Worm (Caenorhabditis elegans): ENCODE data around the gene ZK666.12.
A peak's percentile ranks its signal among the peaks of the same experiment; 100 is the strongest.

The ZK666.12 gene

ce11 chrII:10447348-10448316 is 48.4 kb upstream of the ZK666.12 start, which contains the start of gene ZK673.2 (continued):
- TF ChIP-seq cebp-1 (GFP tag; IDR thresholded peaks at IDR 0.05) (peak; percentile 24; the same call in 1 of the 2 replicates), cebp-1 (tag; optimal IDR thresholded peaks at IDR 0.05) (peak; percentile 75)

DNA sequence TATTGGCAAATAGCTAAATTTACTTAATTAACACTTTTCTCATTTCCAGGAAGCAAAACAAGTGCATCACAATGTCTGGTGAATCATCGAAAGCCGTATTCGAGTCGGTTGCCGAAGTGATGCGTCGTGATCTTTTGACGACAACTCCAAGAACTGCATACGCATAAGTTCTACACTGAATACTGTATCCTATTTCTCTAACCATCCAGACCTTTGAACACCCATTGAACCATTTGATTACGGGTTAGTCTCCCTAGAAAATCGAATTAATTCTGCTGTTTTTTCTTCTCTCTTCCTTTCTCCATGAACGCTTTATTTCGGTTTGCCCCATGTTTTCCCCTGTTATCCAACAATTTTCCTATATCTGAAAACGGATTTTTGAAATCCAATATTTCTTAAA is 46.3 kb upstream of the ZK666.12 start, which contains the start of gene lin-56:
lin-56 (plus strand) TSS at position 301 of the 400 bp plus-strand sequence.
- TF ChIP-seq ztf-18 (tag; optimal IDR thresholded peaks at IDR 0.05): no peak
- no peak for TF ChIP-seq lin-54 (GFP tag; optimal IDR thresholded peaks at IDR 0.05)
- no peak for TF ChIP-seq mcd-1 (GFP tag; IDR thresholded peaks at IDR 0.05)
- peak; percentile 63; the same call in 1 of the 2 replicates for TF ChIP-seq let-526 (GFP tag; IDR thresholded peaks at IDR 0.05)
- no peak for TF ChIP-seq attf-5 (GFP tag; optimal IDR thresholded peaks at IDR 0.05)
- 0 out of 2 replicates have a peak, but pooled peaks have one; percentile 16 for TF ChIP-seq nfyb-1 (GFP tag; IDR thresholded peaks at IDR 0.05)
- TF ChIP-seq lsl-1 (GFP tag; optimal IDR thresholded peaks at IDR 0.05): no peak
- TF ChIP-seq efl-1 (GFP tag; optimal IDR thresholded peaks at IDR 0.05): no peak
- no peak for TF ChIP-seq aptf-3 (GFP tag; IDR thresholded peaks at IDR 0.05)
- no peak for TF ChIP-seq ztf-6 (GFP tag; IDR thresholded peaks at IDR 0.05)
- TF ChIP-seq snpc-1.3 (tag; optimal IDR thresholded peaks at IDR 0.05; ENCODE audit: insufficient read depth): no peak
- TF ChIP-seq ceh-40 (GFP tag; IDR thresholded peaks at IDR 0.05): no peak

DNA sequence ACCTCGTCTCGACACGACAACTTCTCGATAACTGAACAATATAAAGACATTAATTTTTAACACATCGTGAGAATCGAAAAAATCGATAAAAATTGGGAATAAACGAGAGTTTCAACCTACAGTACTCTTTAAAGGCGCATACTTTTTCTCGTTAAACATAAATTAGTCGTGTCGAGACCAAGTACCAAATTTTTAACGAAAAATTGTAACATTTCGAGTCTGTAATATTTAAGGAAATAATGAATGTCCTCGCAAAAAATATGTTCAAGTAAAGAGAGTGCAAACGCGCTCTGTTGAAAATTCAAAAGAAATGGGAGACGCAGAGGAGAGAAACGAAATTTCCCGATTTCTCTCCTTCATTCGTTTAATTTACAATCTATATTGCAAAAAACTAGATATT is 45.7 kb upstream of the ZK666.12 start:
- no peak for TF ChIP-seq akir-1 (GFP tag; optimal IDR thresholded peaks at IDR 0.05)
- TF ChIP-seq aptf-3 (GFP tag; IDR thresholded peaks at IDR 0.05): no peak
- TF ChIP-seq atf-7 (tag; optimal IDR thresholded peaks at IDR 0.05): no peak
- peak in 1 of 2 experiments; percentile 13 for TF ChIP-seq rec-8 (tag; optimal IDR thresholded peaks at IDR 0.05)
- no peak for TF ChIP-seq efl-1 (GFP tag; optimal IDR thresholded peaks at IDR 0.05)
- peak; percentile 86 for TF ChIP-seq repo-1 (tag; optimal IDR thresholded peaks at IDR 0.05)
- TF ChIP-seq snpc-1.3 (tag; optimal IDR thresholded peaks at IDR 0.05; ENCODE audit: insufficient read depth): no peak
- TF ChIP-seq nhr-120 (GFP tag; IDR thresholded peaks at IDR 0.05): no peak
- no peak for TF ChIP-seq lsl-1 (GFP tag; optimal IDR thresholded peaks at IDR 0.05)
- no peak for TF ChIP-seq ceh-100 (GFP tag; IDR thresholded peaks at IDR 0.05)
- no peak for TF ChIP-seq nhr-90 (tag; optimal IDR thresholded peaks at IDR 0.05)
- no peak for TF ChIP-seq nfya-2 (GFP tag; IDR thresholded peaks at IDR 0.05)
- TF ChIP-seq hlh-26 (GFP tag; conservative IDR thresholded peaks at IDR 0.05): no peak
- peak; percentile 8; the same call in 1 of the 2 replicates for TF ChIP-seq cebp-1 (GFP tag; IDR thresholded peaks at IDR 0.05)
- TF ChIP-seq cebp-1 (tag; optimal IDR thresholded peaks at IDR 0.05): peak; percentile 63
- TF ChIP-seq F10E7.11 (tag; optimal IDR thresholded peaks at IDR 0.05): no peak
- no peak for TF ChIP-seq lsy-27 (tag; optimal IDR thresholded peaks at IDR 0.05; ENCODE audit: borderline replicate concordance, insufficient read depth)
- TF ChIP-seq F49E8.2 (tag; optimal IDR thresholded peaks at IDR 0.05; ENCODE audit: insufficient read depth): no peak
- no peak for TF ChIP-seq hmg-20 (GFP tag; IDR thresholded peaks at IDR 0.05)
- no peak for TF ChIP-seq dpff-1 (tag; optimal IDR thresholded peaks at IDR 0.05)
- TF ChIP-seq tbx-9 (tag; optimal IDR thresholded peaks at IDR 0.05; ENCODE audit: borderline replicate concordance): no peak
- no peak for TF ChIP-seq mxl-1 (tag; optimal IDR thresholded peaks at IDR 0.05)
- no peak for TF ChIP-seq Y53G8AR.9 (GFP tag; conservative IDR thresholded peaks at IDR 0.05)
- TF ChIP-seq egl-44 (GFP tag; IDR thresholded peaks at IDR 0.05): no peak
- TF ChIP-seq lin-35 (GFP tag; optimal IDR thresholded peaks at IDR 0.05): peak in 1 of 3 experiments; percentile 61
- TF ChIP-seq ceh-58 (GFP tag; IDR thresholded peaks at IDR 0.05): no peak
- peak; percentile 57 for TF ChIP-seq ama-1 (optimal IDR thresholded peaks at IDR 0.05)
- no peak for TF ChIP-seq ama-1 (GFP tag; optimal IDR thresholded peaks at IDR 0.05)
- TF ChIP-seq hrde-1 (tag; optimal IDR thresholded peaks at IDR 0.05; ENCODE audit: borderline replicate concordance): no peak
- no peak for TF ChIP-seq zim-3 (tag; optimal IDR thresholded peaks at IDR 0.05)
- no peak for TF ChIP-seq ztf-25 (GFP tag; IDR thresholded peaks at IDR 0.05)
- TF ChIP-seq hlh-12 (tag; optimal IDR thresholded peaks at IDR 0.05): no peak
- no peak for TF ChIP-seq D2030.7 (GFP tag; IDR thresholded peaks at IDR 0.05)
- TF ChIP-seq ceh-79 (tag; optimal IDR thresholded peaks at IDR 0.05): no peak
